Worm (Caenorhabditis elegans): ENCODE data around the gene C25E10.17.

DNA sequence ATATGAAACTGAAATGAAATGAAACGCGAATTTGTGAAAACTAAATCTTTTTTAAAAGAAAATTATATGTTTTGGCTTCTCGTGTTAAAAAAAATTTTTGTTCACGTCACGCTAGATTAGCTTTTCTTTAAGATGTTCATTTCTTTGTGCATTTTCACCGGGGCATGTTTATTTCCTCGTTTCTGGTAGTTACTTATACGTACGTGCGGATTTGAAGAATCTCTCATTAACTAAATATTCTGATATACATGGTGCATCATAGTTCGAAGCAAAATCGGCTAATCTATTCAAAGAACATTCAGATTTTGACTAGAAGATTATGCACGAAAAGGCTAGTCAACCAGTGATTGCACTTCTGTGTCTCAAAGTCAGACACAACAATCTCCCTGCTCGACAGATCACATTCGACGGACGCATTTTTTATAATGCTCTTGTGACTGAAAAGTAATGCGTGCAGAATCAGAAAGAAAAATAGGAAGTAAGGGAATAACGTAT is at the start of gene C25E10.17:
- no peak for TF ChIP-seq cog-1 (tag; optimal IDR thresholded peaks at IDR 0.05)
- no peak for TF ChIP-seq ztf-23 (GFP tag; IDR thresholded peaks at IDR 0.05)
- TF ChIP-seq flt-1 (GFP tag; IDR thresholded peaks at IDR 0.05) = no peak
- no peak for TF ChIP-seq med-1 (GFP tag; optimal IDR thresholded peaks at IDR 0.05; ENCODE audit: insufficient read depth)
- no peak for TF ChIP-seq ref-1 (GFP tag; conservative IDR thresholded peaks at IDR 0.05)
- TF ChIP-seq klf-2 (GFP tag; conservative IDR thresholded peaks at IDR 0.05) = no peak

Measured in whole organism, midembryonic.